Worm (Caenorhabditis elegans) whole organism, midembryonic: ENCODE measurements around the gene thk-1.

Experiments
- T22C8.4 ChIP-seq: fragments of 200-800 bp; sonication (Bioruptor generic); IDR thresholded peaks from 2 replicates; pipeline ENCODE4 v1.3.6; 2022; ENCODE audit warnings: missing genetic modification characterization, missing compliant biosample characterization
- cog-1 ChIP-seq: sonication (generic microtip); optimal IDR thresholded peaks from 2 replicates; lab custom pipeline; 2016; ENCODE audit warnings: missing genetic modification characterization, missing compliant biosample characterization
- flt-1 ChIP-seq: fragments of 200-800 bp; sonication (Bioruptor generic); IDR thresholded peaks from 2 replicates; pipeline ENCODE4 v1.3.6; 2022; ENCODE audit warnings: missing genetic modification characterization, missing compliant biosample characterization
- klf-2 ChIP-seq: fragments of 200-800 bp; sonication (Bioruptor generic); conservative IDR thresholded peaks from 2 replicates; pipeline ENCODE4 v1.3.6; 2022; ENCODE audit warnings: missing genetic modification reagents, missing genetic modification characterization, missing compliant biosample characterization
- med-1 ChIP-seq: sonication (generic microtip); optimal IDR thresholded peaks from 2 replicates; lab custom pipeline; 2017; ENCODE audit warnings: missing genetic modification characterization, mild to moderate bottlenecking, missing compliant biosample characterization, antibody characterized with exemption, missing genetic modification reagents; ENCODE audit not compliant: insufficient read depth
- ref-1 ChIP-seq: fragments of 200-800 bp; sonication (Bioruptor generic); conservative IDR thresholded peaks from 2 replicates; pipeline ENCODE4 v1.3.6; 2022; ENCODE audit warnings: missing genetic modification reagents, missing genetic modification characterization, missing compliant biosample characterization
- tab-1 ChIP-seq: fragments of 200-800 bp; sonication (Bioruptor generic); IDR thresholded peaks from 2 replicates; pipeline ENCODE4 v1.3.6; 2022; ENCODE audit warnings: missing genetic modification characterization, missing compliant biosample characterization
- ztf-23 ChIP-seq: fragments of 200-800 bp; sonication (Bioruptor generic); IDR thresholded peaks from 2 replicates; pipeline ENCODE4 v1.3.6; 2022; ENCODE audit warnings: missing genetic modification reagents, missing genetic modification characterization, missing compliant biosample characterization
- ztf-29 ChIP-seq: fragments of 200-800 bp; sonication (Bioruptor generic); IDR thresholded peaks from 2 replicates; pipeline ENCODE4 v1.3.6; 2022; ENCODE audit warnings: missing genetic modification reagents, missing genetic modification characterization, missing compliant biosample characterization

The thk-1 gene

DNA sequence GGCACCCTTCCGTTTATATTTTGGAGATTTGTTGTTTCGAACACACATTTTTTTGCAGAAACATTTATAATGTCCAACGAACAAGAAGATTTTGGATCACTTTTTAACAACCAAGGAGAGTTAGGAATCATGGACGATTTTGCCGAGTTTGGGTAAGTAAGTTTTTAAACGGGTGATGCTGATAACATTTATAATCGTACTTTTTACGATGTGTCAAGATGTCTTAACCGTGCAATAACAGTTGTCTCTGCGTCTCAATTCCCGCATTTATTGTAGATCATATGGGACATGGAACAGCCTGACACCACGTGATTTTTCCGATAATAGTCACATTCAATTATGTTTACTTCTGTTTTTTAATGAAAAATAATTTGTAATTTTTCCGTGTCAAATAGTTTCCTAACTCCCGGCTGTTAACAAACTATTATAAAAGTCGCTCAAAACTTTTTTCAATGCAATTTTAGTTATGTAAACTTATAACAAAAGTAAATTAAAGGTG lies 30.8 kb downstream of the thk-1 start, which contains the start of gene daf-14:
TSS of gene daf-14 (plus strand) at position 51 of the 499 bp plus-strand sequence.
- TF ChIP-seq T22C8.4 (GFP tag; lab: Robert Waterston, UW) (no peak), ztf-23 (no peak), ref-1 (no peak)

DNA sequence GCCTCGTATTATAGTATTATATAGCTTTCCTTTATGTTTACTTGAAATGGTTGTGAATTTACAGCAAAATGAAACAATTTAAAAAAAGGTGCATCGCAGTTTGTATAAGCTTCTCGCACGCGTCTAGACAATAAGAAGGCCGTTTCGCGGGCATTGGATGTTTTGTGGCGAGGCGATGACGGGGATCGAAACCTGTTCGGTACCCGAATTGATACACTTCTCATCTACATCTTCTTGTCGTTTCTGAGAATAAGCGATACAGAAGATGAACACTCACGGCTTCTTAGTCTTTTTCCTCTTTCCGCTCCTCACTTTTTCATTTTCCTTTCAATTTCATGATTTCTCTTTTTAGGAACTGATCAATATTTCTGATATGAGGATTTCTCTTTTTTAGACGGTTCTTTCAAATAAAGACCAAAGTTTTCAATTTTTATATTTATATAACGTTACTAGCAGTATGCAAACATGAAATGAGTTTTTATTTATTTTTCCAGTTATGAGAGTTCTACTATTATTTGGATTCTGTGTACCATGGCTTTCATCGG lies 35.6 kb downstream of the thk-1 start, which contains the start of gene F01G10.10:
TSS of gene F01G10.10 (plus strand) at position 495 of the 545 bp plus-strand sequence.
- TF ChIP-seq med-1 (GFP tag; lab: Kevin White, UChicago) (no peak), ztf-29 (GFP tag; lab: Robert Waterston, UW) (no peak)

DNA sequence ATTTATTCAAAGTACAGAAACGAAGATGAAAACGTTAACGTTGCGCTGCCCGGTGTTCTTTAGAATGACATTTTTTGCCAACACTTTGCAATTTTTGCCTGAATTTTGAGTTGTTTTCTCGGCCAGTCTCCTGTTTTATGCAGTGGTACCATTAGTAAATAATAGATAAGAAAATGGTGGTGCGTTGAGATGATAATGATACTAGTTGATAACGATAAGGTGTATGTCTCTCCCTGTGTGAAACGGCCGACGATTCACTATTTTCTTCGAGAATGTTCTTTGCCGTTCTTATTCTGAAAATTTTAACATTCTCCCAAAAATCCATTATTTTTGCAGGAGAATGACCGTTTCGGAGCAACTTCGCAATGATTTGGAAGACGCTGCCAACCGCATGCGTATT lies 38.1 kb downstream of the thk-1 start, which contains the start of gene tkt-1:
TSS of gene tkt-1 (plus strand) at position 337 of the 400 bp plus-strand sequence.
- TF ChIP-seq flt-1 (no peak), klf-2 (no peak), med-1 (GFP tag; lab: Kevin White, UChicago) (no peak), T22C8.4 (GFP tag; lab: Robert Waterston, UW) (no peak), ref-1 (no peak), cog-1 (tag; lab: Kevin White, UChicago) (no peak), tab-1 (GFP tag; lab: Robert Waterston, UW) (no peak), ztf-29 (GFP tag; lab: Robert Waterston, UW) (no peak), ztf-23 (no peak)

DNA sequence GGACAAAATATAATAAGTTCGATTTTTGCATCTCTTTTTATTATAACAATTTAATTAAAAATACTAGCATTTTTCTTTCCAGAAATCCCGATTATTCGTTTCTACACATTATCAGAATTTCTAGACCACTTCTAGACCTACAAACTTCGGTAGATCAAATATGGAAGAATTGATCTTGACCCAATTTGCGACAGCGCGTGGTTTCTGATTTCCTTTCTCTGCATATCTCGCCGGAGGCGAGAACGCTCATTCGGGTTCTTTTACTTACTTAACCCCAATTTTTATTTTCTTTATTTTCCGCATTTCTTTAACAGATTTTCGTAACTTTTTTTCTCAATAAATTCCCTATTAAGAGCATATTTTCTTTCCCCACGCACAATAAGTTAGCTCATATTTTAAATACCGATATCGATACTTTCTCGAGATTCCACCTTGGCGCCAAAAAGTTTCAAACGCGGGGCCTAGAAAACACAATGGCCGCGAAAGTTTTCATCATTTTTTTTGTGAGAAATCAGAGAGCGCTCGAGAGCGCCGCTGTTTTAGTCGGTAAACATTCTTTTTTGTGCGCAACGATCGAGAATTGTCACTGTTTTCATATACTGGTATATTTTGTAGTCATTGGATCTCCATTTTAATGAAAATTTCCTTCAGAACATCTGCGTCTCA lies 38.8 kb downstream of the thk-1 start:
- TF ChIP-seq ref-1, result no peak

DNA sequence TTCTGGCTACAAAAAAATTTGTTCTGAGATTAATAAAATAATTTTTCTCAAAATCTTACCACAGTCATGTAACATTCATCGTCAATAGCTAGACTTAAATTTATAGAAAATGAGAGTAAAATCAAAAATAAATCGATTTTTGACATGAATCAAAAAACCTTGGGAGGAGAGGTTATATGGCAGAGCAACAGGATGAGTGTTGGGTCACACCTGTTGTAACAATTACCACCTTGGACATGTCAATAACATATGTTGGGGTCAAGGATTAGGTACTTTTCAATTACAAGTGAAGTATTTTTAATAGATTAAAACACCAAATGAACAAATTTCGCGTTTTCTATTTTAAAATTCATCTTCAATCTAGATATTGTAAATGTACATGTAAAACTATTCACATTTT lies 39.7 kb downstream of the thk-1 start, which contains the start of gene lipl-7:
TSS of gene lipl-7 (minus strand) at position 165 of the 400 bp plus-strand sequence.
- TF ChIP-seq flt-1, result no peak
- no peak for TF ChIP-seq cog-1 (tag; lab: Kevin White, UChicago)
- no peak for TF ChIP-seq tab-1 (GFP tag; lab: Robert Waterston, UW)
- TF ChIP-seq ztf-23, result no peak
- TF ChIP-seq T22C8.4 (GFP tag; lab: Robert Waterston, UW), result no peak
- no peak for TF ChIP-seq ref-1
- no peak for TF ChIP-seq klf-2
- TF ChIP-seq ztf-29 (GFP tag; lab: Robert Waterston, UW), result no peak
- TF ChIP-seq med-1 (GFP tag; lab: Kevin White, UChicago), result no peak

- TF ChIP-seq T22C8.4 (GFP tag; lab: Robert Waterston, UW), result no peak
- no peak for TF ChIP-seq tab-1 (GFP tag; lab: Robert Waterston, UW)
- TF ChIP-seq ref-1, result no peak
- no peak for TF ChIP-seq med-1 (GFP tag; lab: Kevin White, UChicago)
- TF ChIP-seq flt-1, result no peak
- TF ChIP-seq cog-1 (tag; lab: Kevin White, UChicago), result no peak
- no peak for TF ChIP-seq klf-2
- no peak for TF ChIP-seq ztf-29 (GFP tag; lab: Robert Waterston, UW)
- TF ChIP-seq ztf-23, result no peak
These were observed 42.3 kb downstream of the thk-1 start, which contains the start of gene ech-8 for ce11 chrIV:10239045-10239444. Gene ech-8 (minus strand): TSS chrIV:10239176.

DNA sequence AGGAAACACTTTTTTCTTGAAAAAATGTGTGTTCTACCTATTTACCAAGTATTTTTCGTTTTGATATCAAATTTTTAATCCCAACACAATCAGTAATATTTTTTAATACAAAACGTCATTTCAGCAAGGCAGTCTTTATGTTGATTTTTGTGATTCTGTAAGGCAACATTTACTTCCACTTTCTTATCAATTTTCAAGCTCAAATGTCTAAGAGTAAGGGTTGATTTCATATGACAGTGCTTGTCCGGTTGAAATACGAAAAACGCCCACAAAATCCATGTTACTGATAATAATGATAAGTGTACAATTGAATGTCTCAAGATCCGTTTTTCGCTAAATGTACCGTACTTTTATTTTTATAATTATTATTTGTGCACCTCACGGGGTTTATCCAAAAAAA lies 45.3 kb downstream of the thk-1 start:
- TF ChIP-seq cog-1 (tag; lab: Kevin White, UChicago) (no peak), T22C8.4 (GFP tag; lab: Robert Waterston, UW) (no peak), tab-1 (GFP tag; lab: Robert Waterston, UW) (no peak)

- TF ChIP-seq cog-1 (tag; lab: Kevin White, UChicago), result no peak
- TF ChIP-seq flt-1, result no peak
- no peak for TF ChIP-seq ztf-29 (GFP tag; lab: Robert Waterston, UW)
- no peak for TF ChIP-seq T22C8.4 (GFP tag; lab: Robert Waterston, UW)
- TF ChIP-seq ref-1, result no peak
- no peak for TF ChIP-seq ztf-23
- no peak for TF ChIP-seq med-1 (GFP tag; lab: Kevin White, UChicago)
- TF ChIP-seq klf-2, result no peak
- TF ChIP-seq tab-1 (GFP tag; lab: Robert Waterston, UW), result no peak
These were observed 46.0 kb downstream of the thk-1 start, which contains the start of gene ech-9 for ce11 chrIV:10235279-10235829. Gene ech-9 (minus strand): TSS chrIV:10235329.

DNA sequence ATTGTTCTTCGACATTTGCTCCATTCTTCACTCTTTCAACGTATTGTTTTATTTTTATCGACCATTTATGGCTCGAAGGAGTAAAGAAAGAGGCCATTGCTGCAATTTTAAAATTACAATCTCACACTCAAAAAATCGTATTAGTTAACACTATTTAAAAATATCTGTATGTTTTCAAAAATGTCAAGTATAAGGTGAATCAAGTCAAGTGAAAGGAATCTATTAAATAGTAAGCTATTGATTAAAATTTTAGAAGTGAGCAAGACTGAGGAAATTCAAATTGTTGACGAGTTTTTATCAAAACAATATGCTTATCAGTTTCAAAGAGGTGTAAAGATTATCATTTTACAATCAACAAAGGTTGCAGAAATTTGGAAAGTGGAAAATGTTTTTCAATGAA lies 48.9 kb downstream of the thk-1 start, which contains the start of gene F01G10.4:
TSS of gene F01G10.4 (minus strand) at position 101 of the 400 bp plus-strand sequence.
- TF ChIP-seq T22C8.4 (GFP tag; lab: Robert Waterston, UW) (no peak), cog-1 (tag; lab: Kevin White, UChicago) (no peak), ztf-23 (no peak), med-1 (GFP tag; lab: Kevin White, UChicago) (no peak), flt-1 (no peak), tab-1 (GFP tag; lab: Robert Waterston, UW) (no peak), klf-2 (no peak), ref-1 (no peak), ztf-29 (GFP tag; lab: Robert Waterston, UW) (no peak)

- TF ChIP-seq ref-1 (no peak), T22C8.4 (GFP tag; lab: Robert Waterston, UW) (no peak)
These were observed 50.4 kb downstream of the thk-1 start, which contains the start of gene F01G10.5 for ce11 chrIV:10230971-10231370. Gene F01G10.5 (minus strand): TSS chrIV:10231071.
